Worm (Caenorhabditis elegans) whole organism, L1 larva: Measurements from ENCODE around the gene F26F4.6.

Source experiments
- aly-2 ChIP-seq: fragments of 150-350 bp; optimal IDR thresholded peaks from 2 replicates; lab custom pipeline; 2014; ENCODE audit warnings: missing biosample characterization, missing genetic modification characterization
- elt-3 ChIP-seq, 6 experiments: fragments of 150-350 bp in 1 of 6; sonication (generic microtip); optimal IDR thresholded peaks; 2 replicates each; lab custom pipeline; 2017 to 2018; ENCODE audit warnings: missing biosample characterization in 6 of 6, missing genetic modification characterization in 6 of 6, inconsistent platforms in 1 of 6
- fos-1 ChIP-seq: fragments of 150-350 bp; optimal IDR thresholded peaks from 2 replicates; lab custom pipeline; 2014; ENCODE audit warnings: missing biosample characterization, missing genetic modification characterization
- hlh-17 ChIP-seq: fragments of 200-800 bp; sonication (Bioruptor generic); optimal IDR thresholded peaks from 2 replicates; lab custom pipeline; 2018; ENCODE audit warnings: missing genetic modification characterization, mild to moderate bottlenecking, missing compliant biosample characterization, moderate library complexity, borderline replicate concordance
- nhr-20 ChIP-seq: sonication (generic microtip); optimal IDR thresholded peaks from 2 replicates; lab custom pipeline; 2016; ENCODE audit warnings: mild to moderate bottlenecking, missing genetic modification characterization, missing compliant biosample characterization
- nhr-237 ChIP-seq: fragments of 150-350 bp; optimal IDR thresholded peaks from 2 replicates; lab custom pipeline; 2014; ENCODE audit warnings: missing biosample characterization, missing genetic modification characterization
- sox-4 ChIP-seq: sonication (generic microtip); optimal IDR thresholded peaks from 2 replicates; lab custom pipeline; 2016; ENCODE audit warnings: missing genetic modification characterization, missing compliant biosample characterization
- unc-130 ChIP-seq: fragments of 150-350 bp; optimal IDR thresholded peaks from 2 replicates; lab custom pipeline; 2017; ENCODE audit warnings: missing biosample characterization, missing genetic modification characterization, inconsistent platforms
- ztf-11 ChIP-seq, 2 experiments: sonication (generic microtip); optimal IDR thresholded peaks; 2 replicates each; lab custom pipeline; 2016 to 2017; ENCODE audit warnings: missing genetic modification characterization in 2 of 2, missing biosample characterization in 1 of 2, missing compliant biosample characterization in 1 of 2

ce11 chrIII:4910956-4911355 is 17.5 kb upstream of the F26F4.6 start, which contains the start of gene F26F4.2:
- TF ChIP-seq hlh-17 (GFP tag; lab: Kevin White, UChicago), result no peak
- no peak for TF ChIP-seq nhr-20 (tag; lab: Kevin White, UChicago)
- TF ChIP-seq aly-2 (tag; lab: Kevin White, UChicago), result no peak
- no peak for TF ChIP-seq ztf-11 (tag; optimal IDR thresholded peaks at IDR 0.05; lab: Kevin White, UChicago)
- TF ChIP-seq nhr-237 (tag; lab: Kevin White, UChicago), result no peak
- no peak for TF ChIP-seq elt-3 (tag; optimal IDR thresholded peaks at IDR 0.05; lab: Kevin White, UChicago)
- no peak for TF ChIP-seq fos-1 (tag; lab: Kevin White, UChicago)
- TF ChIP-seq unc-130 (tag; lab: Kevin White, UChicago), result no peak
- TF ChIP-seq sox-4, result no peak
